Worm (Caenorhabditis elegans) whole organism, L2 larva: ENCODE results near the gene ptp-2.

Source experiments
- C34F6.9 ChIP-seq: fragments of 150-350 bp; optimal IDR thresholded peaks from 2 replicates; lab custom pipeline; 2014; ENCODE audit warnings: missing biosample characterization, missing genetic modification characterization
- R02D3.7 ChIP-seq: fragments of 150-350 bp; optimal IDR thresholded peaks from 2 replicates; lab custom pipeline; 2014; ENCODE audit warnings: missing biosample characterization, missing genetic modification characterization
- crh-2 ChIP-seq: sonication (generic microtip); optimal IDR thresholded peaks from 2 replicates; lab custom pipeline; 2017; ENCODE audit warnings: missing biosample characterization, missing genetic modification characterization
- dmd-4 ChIP-seq: sonication (generic microtip); optimal IDR thresholded peaks from 2 replicates; lab custom pipeline; 2017; ENCODE audit warnings: missing biosample characterization, missing genetic modification characterization
- egl-27 ChIP-seq: sonication (generic microtip); optimal IDR thresholded peaks from 3 replicates; lab custom pipeline; 2017; ENCODE audit warnings: missing biosample characterization, missing genetic modification reagents, missing genetic modification characterization
- elt-1 ChIP-seq: fragments of 150-350 bp; optimal IDR thresholded peaks from 2 replicates; lab custom pipeline; 2014; ENCODE audit warnings: missing biosample characterization, missing genetic modification characterization
- elt-3 ChIP-seq: sonication (generic microtip); optimal IDR thresholded peaks from 2 replicates; lab custom pipeline; 2017; ENCODE audit warnings: missing biosample characterization, missing genetic modification characterization
- fos-1 ChIP-seq: fragments of 150-350 bp; optimal IDR thresholded peaks from 2 replicates; lab custom pipeline; 2014; ENCODE audit warnings: missing biosample characterization, missing genetic modification characterization
- gmeb-1 ChIP-seq: fragments of 150-350 bp; optimal IDR thresholded peaks from 2 replicates; lab custom pipeline; 2014; ENCODE audit warnings: missing biosample characterization, missing genetic modification characterization
- lsy-2 ChIP-seq, 2 experiments: fragments of 150-350 bp in 1 of 2; sonication (generic microtip) in 1 of 2; optimal IDR thresholded peaks; 2 replicates each; lab custom pipeline; 2014 to 2017; ENCODE audit warnings: missing biosample characterization in 2 of 2, missing genetic modification characterization in 2 of 2
- mab-5 ChIP-seq: fragments of 150-350 bp; optimal IDR thresholded peaks from 2 replicates; lab custom pipeline; 2014; ENCODE audit warnings: missing biosample characterization, missing genetic modification characterization
- mbf-1 ChIP-seq: sonication (generic microtip); optimal IDR thresholded peaks from 2 replicates; lab custom pipeline; 2017; ENCODE audit warnings: missing biosample characterization, missing genetic modification characterization
- nhr-10 ChIP-seq: sonication (generic microtip); optimal IDR thresholded peaks from 2 replicates; lab custom pipeline; 2017; ENCODE audit warnings: missing biosample characterization, missing genetic modification characterization
- nhr-11 ChIP-seq: fragments of 150-350 bp; optimal IDR thresholded peaks from 2 replicates; lab custom pipeline; 2014; ENCODE audit warnings: missing biosample characterization, missing genetic modification characterization
- nhr-12 ChIP-seq: fragments of 150-350 bp; optimal IDR thresholded peaks from 2 replicates; lab custom pipeline; 2014; ENCODE audit warnings: missing biosample characterization, missing genetic modification characterization
- nhr-129 ChIP-seq: fragments of 150-350 bp; optimal IDR thresholded peaks from 2 replicates; lab custom pipeline; 2014; ENCODE audit warnings: missing biosample characterization, missing genetic modification characterization
- nhr-21 ChIP-seq: fragments of 150-350 bp; optimal IDR thresholded peaks from 2 replicates; lab custom pipeline; 2014; ENCODE audit warnings: missing biosample characterization, missing genetic modification characterization
- nhr-25 ChIP-seq: fragments of 150-350 bp; sonication (generic microtip); optimal IDR thresholded peaks from 3 replicates; lab custom pipeline; 2014; ENCODE audit warnings: missing biosample characterization, missing genetic modification characterization
- nhr-6 ChIP-seq: fragments of 150-350 bp; optimal IDR thresholded peaks from 2 replicates; lab custom pipeline; 2014; ENCODE audit warnings: missing biosample characterization, missing genetic modification characterization
- peb-1 ChIP-seq: fragments of 150-350 bp; optimal IDR thresholded peaks from 2 replicates; lab custom pipeline; 2014; ENCODE audit warnings: missing biosample characterization, missing genetic modification characterization
- sem-4 ChIP-seq: fragments of 150-350 bp; optimal IDR thresholded peaks from 2 replicates; lab custom pipeline; 2014; ENCODE audit warnings: missing biosample characterization, missing genetic modification reagents, missing genetic modification characterization
- sma-3 ChIP-seq: sonication (generic microtip); optimal IDR thresholded peaks from 2 replicates; lab custom pipeline; 2016; ENCODE audit warnings: missing genetic modification reagents, missing genetic modification characterization, missing compliant biosample characterization
- sma-9 ChIP-seq, 2 experiments: fragments of 150-350 bp in 1 of 2; sonication (generic microtip) in 1 of 2; optimal IDR thresholded peaks; 2 replicates each; lab custom pipeline; 2014 to 2016; ENCODE audit warnings: missing genetic modification characterization in 2 of 2, mild to moderate bottlenecking in 1 of 2, missing biosample characterization in 1 of 2, missing compliant biosample characterization in 1 of 2, missing genetic modification reagents in 1 of 2, moderate library complexity in 1 of 2
- unc-39 ChIP-seq: fragments of 150-350 bp; optimal IDR thresholded peaks from 2 replicates; lab custom pipeline; 2014; ENCODE audit warnings: missing biosample characterization, missing genetic modification characterization
- unc-55 ChIP-seq: fragments of 150-350 bp; sonication (generic microtip); optimal IDR thresholded peaks from 3 replicates; lab custom pipeline; 2014; ENCODE audit warnings: missing biosample characterization, missing genetic modification reagents, missing genetic modification characterization
- unc-62 ChIP-seq: fragments of 150-350 bp; optimal IDR thresholded peaks from 2 replicates; lab custom pipeline; 2014; ENCODE audit warnings: missing biosample characterization, missing genetic modification reagents, missing genetic modification characterization
- ztf-11 ChIP-seq: sonication (generic microtip); optimal IDR thresholded peaks from 2 replicates; lab custom pipeline; 2017; ENCODE audit warnings: missing biosample characterization, missing genetic modification characterization
- ztf-4 ChIP-seq: fragments of 150-350 bp; optimal IDR thresholded peaks from 2 replicates; lab custom pipeline; 2014; ENCODE audit warnings: missing biosample characterization, missing genetic modification characterization

Gene ptp-2

ce11 chrII:5931904-5932764 lies 13.7 kb downstream of the ptp-2 start (continued):
- TF ChIP-seq mab-5 (tag; lab: Kevin White, UChicago) = peak; percentile 21
- TF ChIP-seq elt-3 (tag; lab: Kevin White, UChicago) = no peak
- no peak for TF ChIP-seq nhr-12
- TF ChIP-seq mbf-1 (tag; lab: Kevin White, UChicago) = no peak
- TF ChIP-seq sem-4 (tag; lab: Kevin White, UChicago) = no peak
- TF ChIP-seq sma-3 (GFP tag; lab: Kevin White, UChicago) = no peak
- no peak for TF ChIP-seq ztf-4 (tag; lab: Kevin White, UChicago)
- TF ChIP-seq nhr-11 = no peak
- no peak for TF ChIP-seq dmd-4
- TF ChIP-seq nhr-6 (tag; lab: Kevin White, UChicago) = peak; percentile 22
- TF ChIP-seq nhr-21 (tag; lab: Kevin White, UChicago) = peak; percentile 45
- no peak for TF ChIP-seq peb-1 (tag; lab: Kevin White, UChicago)
- TF ChIP-seq nhr-129 = peak; percentile 61
- no peak for TF ChIP-seq ztf-11
- TF ChIP-seq elt-1 (tag; lab: Kevin White, UChicago) = no peak

ce11 chrII:5933133-5933532 lies 14.7 kb downstream of the ptp-2 start:
- TF ChIP-seq nhr-10 (tag; lab: Kevin White, UChicago) = no peak
- no peak for TF ChIP-seq R02D3.7
- no peak for TF ChIP-seq sma-9 (GFP tag; optimal IDR thresholded peaks at IDR 0.05; lab: Kevin White, UChicago)
- TF ChIP-seq sma-9 (tag; optimal IDR thresholded peaks at IDR 0.05; lab: Kevin White, UChicago) = no peak
- TF ChIP-seq mbf-1 (tag; lab: Kevin White, UChicago) = no peak
- TF ChIP-seq ztf-4 (tag; lab: Kevin White, UChicago) = no peak
- no peak for TF ChIP-seq lsy-2 (tag; optimal IDR thresholded peaks at IDR 0.05; lab: Kevin White, UChicago)
- no peak for TF ChIP-seq sma-3 (GFP tag; lab: Kevin White, UChicago)
- TF ChIP-seq unc-39 (tag; lab: Kevin White, UChicago) = no peak
- no peak for TF ChIP-seq dmd-4
- no peak for TF ChIP-seq C34F6.9 (tag; lab: Kevin White, UChicago)

- TF ChIP-seq nhr-129 = peak; percentile 62
- TF ChIP-seq fos-1 (tag; lab: Kevin White, UChicago) = peak; percentile 34
- TF ChIP-seq nhr-21 (tag; lab: Kevin White, UChicago) = peak; percentile 34
- peak; percentile 26 for TF ChIP-seq sma-9 (GFP tag; optimal IDR thresholded peaks at IDR 0.05; lab: Kevin White, UChicago)
- TF ChIP-seq sma-9 (tag; optimal IDR thresholded peaks at IDR 0.05; lab: Kevin White, UChicago) = no peak
- TF ChIP-seq gmeb-1 (tag; lab: Kevin White, UChicago) = peak; percentile 8
- no peak for TF ChIP-seq unc-39 (tag; lab: Kevin White, UChicago)
- TF ChIP-seq unc-62 (GFP tag; lab: Kevin White, UChicago) = no peak
- peak; percentile 42 for TF ChIP-seq sma-3 (GFP tag; lab: Kevin White, UChicago)
Measured at ce11 chrII:5933962-5934422, 15.5 kb downstream of the ptp-2 start.

ce11 chrII:5936009-5936408 lies 17.6 kb downstream of the ptp-2 start:
- TF ChIP-seq gmeb-1 (tag; lab: Kevin White, UChicago) (peak; percentile 48), dmd-4 (no peak), sma-9 (GFP tag; optimal IDR thresholded peaks at IDR 0.05; lab: Kevin White, UChicago) (peak; percentile 61), sma-9 (tag; optimal IDR thresholded peaks at IDR 0.05; lab: Kevin White, UChicago) (no peak), fos-1 (tag; lab: Kevin White, UChicago) (peak; percentile 69), sma-3 (GFP tag; lab: Kevin White, UChicago) (peak; percentile 20), crh-2 (tag; lab: Kevin White, UChicago) (peak; percentile 97), elt-1 (tag; lab: Kevin White, UChicago) (no peak)
- TF ChIP-seq, all 48 proteins: peak for 5

ce11 chrII:5940815-5941214 lies 22.4 kb downstream of the ptp-2 start, which contains the start of gene F28B12.6:
Gene F28B12.6 (plus strand): TSS chrII:5940863.
- no peak for TF ChIP-seq peb-1 (tag; lab: Kevin White, UChicago)
- TF ChIP-seq sma-3 (GFP tag; lab: Kevin White, UChicago) = peak; percentile 10
- TF ChIP-seq, all 48 proteins: peak for 1

ce11 chrII:5942593-5942992 lies 24.1 kb downstream of the ptp-2 start, which contains the start of gene F28B12.1:
Gene F28B12.1 (plus strand): TSS chrII:5942927.
- TF ChIP-seq sem-4 (tag; lab: Kevin White, UChicago) (no peak), unc-62 (GFP tag; lab: Kevin White, UChicago) (no peak), nhr-10 (tag; lab: Kevin White, UChicago) (no peak), sma-3 (GFP tag; lab: Kevin White, UChicago) (no peak), unc-55 (GFP tag; lab: Kevin White, UChicago) (peak; percentile 40), nhr-129 (peak; percentile 43), lsy-2 (tag; optimal IDR thresholded peaks at IDR 0.05; lab: Kevin White, UChicago) (peak in 1 of 2 experiments; percentile 61), egl-27 (tag; lab: Kevin White, UChicago) (no peak), fos-1 (tag; lab: Kevin White, UChicago) (peak; percentile 23), nhr-25 (tag; lab: Kevin White, UChicago) (no peak), C34F6.9 (tag; lab: Kevin White, UChicago) (peak; percentile 75)
